Worm (Caenorhabditis elegans): ENCODE data around the gene rev-3.

- TF ChIP-seq flt-1 (GFP tag; IDR thresholded peaks at IDR 0.05), result no peak
- no peak for TF ChIP-seq T22C8.4 (GFP tag; IDR thresholded peaks at IDR 0.05)
- no peak for TF ChIP-seq cog-1 (tag; optimal IDR thresholded peaks at IDR 0.05)
- no peak for TF ChIP-seq ref-1 (GFP tag; conservative IDR thresholded peaks at IDR 0.05)
- TF ChIP-seq ztf-29 (GFP tag; IDR thresholded peaks at IDR 0.05), result no peak
- TF ChIP-seq ztf-23 (GFP tag; IDR thresholded peaks at IDR 0.05), result 0 out of 2 replicates have a peak, but pooled peaks have one; percentile 22
- no peak for TF ChIP-seq med-1 (GFP tag; optimal IDR thresholded peaks at IDR 0.05; ENCODE audit: insufficient read depth)
These were observed 44.9 kb upstream of the rev-3 start for ce11 chrIII:5835163-5835871.

Measured in whole organism, midembryonic.